Fruit fly (Drosophila melanogaster) whole organism, adult: ENCODE measurements around the gene Sod1.

Source experiments
- CG11617 ChIP-seq: fragments of 200-800 bp; sonication (Bioruptor generic); optimal IDR thresholded peaks from 2 replicates; lab custom pipeline; 2017; ENCODE audit warnings: mild to moderate bottlenecking, missing biosample characterization, missing genetic modification reagents, missing genetic modification characterization
- CG12768 ChIP-seq: fragments of 200-800 bp; sonication (Bioruptor generic); optimal IDR thresholded peaks from 2 replicates; lab custom pipeline; 2017; ENCODE audit warnings: missing biosample characterization, missing genetic modification characterization, mild to moderate bottlenecking, moderate library complexity, missing genetic modification reagents
- CG14711 ChIP-seq: fragments of 200-800 bp; sonication (Bioruptor generic); optimal IDR thresholded peaks from 2 replicates; lab custom pipeline; 2018; ENCODE audit warnings: missing biosample characterization, mild to moderate bottlenecking, missing genetic modification characterization, moderate library complexity
- CG1620 ChIP-seq: fragments of 200-800 bp; sonication (Bioruptor generic); optimal IDR thresholded peaks from 2 replicates; lab custom pipeline; 2016; ENCODE audit warnings: missing biosample characterization, missing genetic modification characterization
- CG33017 ChIP-seq: fragments of 200-800 bp; sonication (Bioruptor generic); optimal IDR thresholded peaks from 2 replicates; lab custom pipeline; 2018; ENCODE audit warnings: missing biosample characterization, mild to moderate bottlenecking, missing genetic modification characterization, moderate library complexity
- CG5204 ChIP-seq: fragments of 200-800 bp; sonication (Bioruptor generic); optimal IDR thresholded peaks from 2 replicates; lab custom pipeline; 2016; ENCODE audit warnings: missing biosample characterization, missing genetic modification characterization
- CG7045 ChIP-seq: fragments of 200-800 bp; sonication (Bioruptor generic); optimal IDR thresholded peaks from 2 replicates; lab custom pipeline; 2017; ENCODE audit warnings: missing biosample characterization, mild to moderate bottlenecking, missing genetic modification characterization
- CG7101 ChIP-seq: fragments of 200-800 bp; sonication (Bioruptor generic); optimal IDR thresholded peaks from 2 replicates; lab custom pipeline; 2018; ENCODE audit warnings: missing biosample characterization, mild to moderate bottlenecking, missing genetic modification characterization, moderate library complexity
- Clk ChIP-seq: fragments of 200-800 bp; sonication (Bioruptor generic); optimal IDR thresholded peaks from 2 replicates; lab custom pipeline; 2017; ENCODE audit warnings: missing biosample characterization, missing genetic modification characterization
- Crg-1 ChIP-seq: fragments of 200-800 bp; sonication (Bioruptor generic); optimal IDR thresholded peaks from 2 replicates; lab custom pipeline; 2016; ENCODE audit warnings: missing biosample characterization, missing genetic modification characterization
- Hr96 ChIP-seq: fragments of 200-800 bp; sonication (Bioruptor generic); optimal IDR thresholded peaks from 2 replicates; lab custom pipeline; 2016; ENCODE audit warnings: missing biosample characterization, missing genetic modification characterization
- Mnt ChIP-seq: fragments of 200-800 bp; sonication (Bioruptor generic); optimal IDR thresholded peaks from 2 replicates; lab custom pipeline; 2016; ENCODE audit warnings: missing biosample characterization, mild to moderate bottlenecking, missing genetic modification characterization
- bab1 ChIP-seq: fragments of 200-800 bp; sonication (Bioruptor generic); optimal IDR thresholded peaks from 3 replicates; lab custom pipeline; 2019; ENCODE audit warnings: missing biosample characterization, mild to moderate bottlenecking, missing genetic modification characterization, moderate library complexity
- cic ChIP-seq: fragments of 200-800 bp; sonication (Bioruptor generic); optimal IDR thresholded peaks from 2 replicates; lab custom pipeline; 2017; ENCODE audit warnings: missing biosample characterization, mild to moderate bottlenecking, missing genetic modification characterization, moderate library complexity
- cnc ChIP-seq, 2 experiments: fragments of >200 bp; optimal IDR thresholded peaks; 2 replicates each; lab custom pipeline; 2017
- kay ChIP-seq: fragments of 200-800 bp; sonication (Bioruptor generic); peaks from one replicate; lab custom pipeline; 2016; ENCODE audit warnings: missing biosample characterization, missing genetic modification characterization, borderline replicate concordance
- ovo ChIP-seq: fragments of 200-800 bp; sonication (Bioruptor generic); optimal IDR thresholded peaks from 2 replicates; lab custom pipeline; 2016; ENCODE audit warnings: missing biosample characterization, missing genetic modification characterization
- pad ChIP-seq: fragments of 200-800 bp; sonication (Bioruptor generic); optimal IDR thresholded peaks from 3 replicates; lab custom pipeline; 2017; ENCODE audit warnings: missing biosample characterization, missing genetic modification characterization, mild to moderate bottlenecking, moderate library complexity, missing genetic modification reagents
- tj ChIP-seq: fragments of 200-800 bp; sonication (Bioruptor generic); optimal IDR thresholded peaks from 3 replicates; lab custom pipeline; 2017; ENCODE audit warnings: missing biosample characterization, mild to moderate bottlenecking, missing genetic modification characterization, moderate library complexity
- toe ChIP-seq: fragments of 200-800 bp; sonication (Bioruptor generic); optimal IDR thresholded peaks from 2 replicates; lab custom pipeline; 2016; ENCODE audit warnings: missing biosample characterization, missing genetic modification characterization

Sod1 gene

DNA sequence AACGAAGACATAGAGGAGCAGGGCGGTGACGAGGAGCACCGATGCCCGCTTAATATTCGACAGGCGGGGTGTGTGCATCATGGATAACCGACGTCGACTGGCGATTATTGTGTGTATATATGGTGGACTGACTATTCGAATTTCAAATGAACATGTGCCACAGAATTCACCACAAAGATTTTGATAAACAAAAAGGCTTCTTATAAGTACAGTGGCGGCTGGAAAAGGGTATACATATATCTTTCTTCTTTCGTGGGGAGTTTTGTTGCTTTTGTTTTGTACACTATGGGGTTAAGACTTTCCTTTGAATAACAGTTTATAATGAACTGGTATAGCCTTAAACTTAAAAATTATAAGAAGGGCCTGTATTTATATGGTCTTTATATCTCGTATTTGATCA, 43.8 kb downstream of the Sod1 start, which contains the start of gene CG6310:
Gene CG6310, minus strand, starts transcription at position 101 of the 400 bp plus-strand sequence.
- no peak for TF ChIP-seq cnc (optimal IDR thresholded peaks at IDR 0.05; lab: Kevin White, UChicago)
- TF ChIP-seq Mnt (GFP tag; lab: Kevin White, UChicago), result peak; percentile 29

DNA sequence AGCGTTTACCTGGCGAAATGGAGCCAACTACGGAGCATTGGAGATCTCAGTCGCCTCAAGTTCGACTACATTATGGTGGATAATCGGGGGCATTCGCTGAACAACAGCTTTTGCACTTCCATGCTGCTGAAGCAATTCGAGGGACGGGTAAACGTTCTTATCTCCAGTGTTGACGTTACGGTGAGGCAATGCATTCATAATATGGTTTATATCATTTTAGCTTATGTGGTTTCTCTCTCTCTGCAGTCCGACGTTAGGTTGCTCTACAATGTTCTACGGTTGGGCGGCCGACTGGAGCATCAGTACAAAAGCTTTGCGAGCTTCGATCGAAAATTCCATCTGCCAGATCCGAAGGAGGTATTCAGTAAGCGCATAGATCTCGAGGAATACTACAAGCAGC, 47.7 kb downstream of the Sod1 start:
- TF ChIP-seq Crg-1 (GFP tag; lab: Kevin White, UChicago), result no peak
- no peak for TF ChIP-seq toe
- no peak for TF ChIP-seq pad (GFP tag; lab: Kevin White, UChicago)
- no peak for TF ChIP-seq CG14711 (tag; lab: Kevin White, UChicago)
- TF ChIP-seq CG33017 (tag; lab: Kevin White, UChicago), result no peak
- TF ChIP-seq CG1620 (GFP tag; lab: Kevin White, UChicago), result no peak
- peak; percentile 18 for TF ChIP-seq cic
- no peak for TF ChIP-seq kay
- TF ChIP-seq CG12768 (GFP tag; lab: Kevin White, UChicago), result no peak

DNA sequence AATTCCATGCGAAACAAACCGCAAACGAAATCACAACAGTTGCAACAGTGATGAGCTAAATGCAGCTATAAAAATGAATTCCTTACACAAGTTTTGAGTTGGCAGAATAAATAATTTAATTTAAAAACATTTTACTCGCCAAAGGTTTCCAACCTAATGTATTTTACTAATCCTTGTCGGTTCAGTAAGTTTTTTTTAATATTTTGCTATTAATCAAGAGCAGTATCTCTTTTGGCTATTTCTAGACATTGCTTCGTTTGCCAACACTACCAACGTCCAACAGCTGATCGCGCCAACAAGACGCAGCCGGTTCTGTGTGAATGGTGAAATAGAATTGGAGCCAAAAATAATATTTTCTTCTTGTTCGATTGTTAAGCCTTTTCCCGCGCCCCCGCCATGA, 48.9 kb downstream of the Sod1 start, which contains the start of the genes CG32075, CG45101 and SuUR:
Gene CG32075, minus strand, starts transcription at position 253 of the 400 bp plus-strand sequence.
Gene CG45101, plus strand, starts transcription at position 303 of the 400 bp plus-strand sequence.
Gene SuUR, plus strand, starts transcription at position 303 of the 400 bp plus-strand sequence.
- peak; percentile 91 for TF ChIP-seq toe
- peak; percentile 90 for TF ChIP-seq bab1 (GFP tag; lab: Kevin White, UChicago)
- peak; percentile 96 for TF ChIP-seq CG1620 (GFP tag; lab: Kevin White, UChicago)
- no peak for TF ChIP-seq CG5204 (GFP tag; lab: Kevin White, UChicago)
- no peak for TF ChIP-seq cic
- peak; percentile 70 for TF ChIP-seq CG33017 (tag; lab: Kevin White, UChicago)
- peak; percentile 71 for TF ChIP-seq CG7045 (GFP tag; lab: Kevin White, UChicago)
- TF ChIP-seq Mnt (GFP tag; lab: Kevin White, UChicago), result peak; percentile 89
- TF ChIP-seq Hr96 (GFP tag; lab: Kevin White, UChicago), result no peak
- no peak for TF ChIP-seq cnc (optimal IDR thresholded peaks at IDR 0.05; lab: Kevin White, UChicago)
- TF ChIP-seq Clk (GFP tag; lab: Kevin White, UChicago), result peak; percentile 82
- TF ChIP-seq pad (GFP tag; lab: Kevin White, UChicago), result peak; percentile 80
- TF ChIP-seq CG12768 (GFP tag; lab: Kevin White, UChicago), result peak; percentile 85
- TF ChIP-seq CG7101 (tag; lab: Kevin White, UChicago), result peak; percentile 87
- TF ChIP-seq Crg-1 (GFP tag; lab: Kevin White, UChicago), result peak; percentile 92
- peak; percentile 85 for TF ChIP-seq CG11617 (GFP tag; lab: Kevin White, UChicago)
- peak; percentile 76 for TF ChIP-seq CG14711 (tag; lab: Kevin White, UChicago)
- TF ChIP-seq ovo (GFP tag; lab: Kevin White, UChicago), result peak; percentile 59
- no peak for TF ChIP-seq kay
- peak; percentile 71 for TF ChIP-seq tj

DNA sequence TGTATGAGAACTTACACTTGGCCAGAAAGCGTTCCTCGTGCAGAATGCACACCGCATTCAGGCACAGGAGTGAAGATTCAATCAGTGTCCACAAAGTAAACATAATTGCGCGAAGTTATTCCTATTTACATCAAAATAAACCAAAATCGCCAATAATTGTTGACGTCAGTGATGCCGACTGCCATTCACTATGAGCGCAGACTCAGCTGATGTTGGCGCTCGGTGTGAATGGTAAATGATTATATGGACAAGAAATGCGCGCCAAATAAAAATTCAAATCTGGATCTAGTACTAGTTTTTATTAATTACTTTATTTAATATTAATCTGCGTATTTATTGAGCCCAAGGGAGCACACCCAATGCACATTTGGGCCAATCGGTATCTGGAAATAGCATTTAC, 51.1 kb downstream of the Sod1 start, which contains the start of gene CG32069:
Gene CG32069, minus strand, starts transcription at position 174 of the 400 bp plus-strand sequence.
- TF ChIP-seq tj, result peak; percentile 11
- no peak for TF ChIP-seq CG14711 (tag; lab: Kevin White, UChicago)
- no peak for TF ChIP-seq CG12768 (GFP tag; lab: Kevin White, UChicago)
- TF ChIP-seq CG7045 (GFP tag; lab: Kevin White, UChicago), result no peak
- peak; percentile 1 for TF ChIP-seq Mnt (GFP tag; lab: Kevin White, UChicago)
- TF ChIP-seq CG33017 (tag; lab: Kevin White, UChicago), result no peak
- peak; percentile 19 for TF ChIP-seq bab1 (GFP tag; lab: Kevin White, UChicago)
- no peak for TF ChIP-seq cnc (optimal IDR thresholded peaks at IDR 0.05; lab: Kevin White, UChicago)
- TF ChIP-seq toe, result no peak
- TF ChIP-seq Hr96 (GFP tag; lab: Kevin White, UChicago), result no peak
- TF ChIP-seq CG1620 (GFP tag; lab: Kevin White, UChicago), result no peak
- no peak for TF ChIP-seq cic
